Fruit fly (Drosophila melanogaster): ENCODE measurements around the gene CG10654.
A peak's percentile ranks its signal among the peaks of the same experiment; 100 is the strongest.

Gene CG10654

DNA sequence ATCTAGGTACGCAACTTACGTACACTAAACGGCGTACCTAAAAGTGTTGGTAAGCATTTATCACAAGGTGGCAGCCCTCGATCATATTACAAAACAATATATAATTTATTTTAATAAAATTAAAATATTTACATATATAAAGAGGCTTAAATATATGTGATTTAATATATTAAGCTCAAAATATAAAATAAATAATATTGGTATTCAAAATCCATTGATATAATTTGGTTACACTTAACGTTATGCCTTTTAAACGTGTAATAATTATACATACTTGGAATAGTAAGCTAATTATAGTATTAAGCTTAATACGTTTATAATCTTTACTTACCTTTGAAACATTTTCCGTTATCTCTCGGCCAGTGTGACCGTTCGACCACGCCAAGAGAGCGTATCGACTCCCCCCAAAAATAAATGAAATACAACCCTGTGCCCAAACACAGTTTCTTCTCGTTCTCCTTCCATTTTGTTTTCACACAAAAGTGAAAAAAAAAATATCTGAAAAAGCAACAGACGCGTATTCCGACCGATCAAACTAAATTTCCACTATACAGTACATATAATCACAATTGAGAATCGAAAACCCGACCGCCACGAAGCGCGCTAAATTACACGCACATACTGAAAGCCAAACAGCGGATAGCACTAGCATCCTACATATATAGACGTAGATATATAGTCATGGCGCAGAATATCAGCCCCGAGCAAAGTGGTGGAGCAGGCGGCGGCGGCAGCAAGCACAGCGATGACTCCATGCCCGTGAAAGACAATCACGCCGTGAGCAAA lies 3.6 kb downstream of the CG10654 start, which contains the start of the genes CG10646 and vih (continued):
- TF ChIP-seq usp (GFP tag; optimal IDR thresholded peaks at IDR 0.05) (no peak), HLH54F (GFP tag; optimal IDR thresholded peaks at IDR 0.05) (peak; percentile 30), hkb (optimal IDR thresholded peaks at IDR 0.05) (no peak), hkb (GFP tag; IDR thresholded peaks at IDR 0.05) (no peak), CG4730 (GFP tag; IDR thresholded peaks at IDR 0.05) (no peak), C15 (GFP tag; IDR thresholded peaks at IDR 0.05) (no peak), CG1792 (GFP tag; optimal IDR thresholded peaks at IDR 0.05) (no peak), vnd (GFP tag; IDR thresholded peaks at IDR 0.05; ENCODE audit: partially characterized antibody) (no peak), kni (GFP tag; optimal IDR thresholded peaks at IDR 0.05) (no peak), sd (tag; optimal IDR thresholded peaks at IDR 0.05) (no peak), tgo (GFP tag; IDR thresholded peaks at IDR 0.05) (no peak), MTF-1 (GFP tag; optimal IDR thresholded peaks at IDR 0.05; ENCODE audit: borderline replicate concordance) (no peak), cad (GFP tag; optimal IDR thresholded peaks at IDR 0.05) (no peak), Rfx (GFP tag; IDR thresholded peaks at IDR 0.05) (peak; percentile 53), YL-1 (GFP tag; optimal IDR thresholded peaks at IDR 0.05) (peak; percentile 88), CG18262 (tag; optimal IDR thresholded peaks at IDR 0.05) (peak; percentile 60), Fer1 (GFP tag; optimal IDR thresholded peaks at IDR 0.05) (peak; percentile 57), Adf1 (GFP tag; IDR thresholded peaks at IDR 0.05) (no peak), lov (optimal IDR thresholded peaks at IDR 0.05) (no peak), lov (GFP tag; IDR thresholded peaks at IDR 0.05) (0 out of 3 replicates have a peak, but pooled peaks have one; percentile 26), Hand (GFP tag; optimal IDR thresholded peaks at IDR 0.05) (no peak), ttk (GFP tag; IDR thresholded peaks at IDR 0.05) (no peak; the same call in 1 of the 2 replicates), CG18619 (GFP tag; optimal IDR thresholded peaks at IDR 0.05) (peak; percentile 21), dmrt11E (tag; optimal IDR thresholded peaks at IDR 0.05) (peak; percentile 56), eve (GFP tag; optimal IDR thresholded peaks at IDR 0.05) (no peak), vvl (GFP tag; IDR thresholded peaks at IDR 0.05) (peak; percentile 9; the same call in 1 of the 2 replicates), disco-r (GFP tag; optimal IDR thresholded peaks at IDR 0.05) (no peak), CG18011 (GFP tag; optimal IDR thresholded peaks at IDR 0.05) (no peak), CG7839 (tag; optimal IDR thresholded peaks at IDR 0.05) (peak; percentile 53), CG14710 (tag; optimal IDR thresholded peaks at IDR 0.05) (peak; percentile 82), CG17912 (GFP tag; optimal IDR thresholded peaks at IDR 0.05) (no peak), Atf-2 (GFP tag; optimal IDR thresholded peaks at IDR 0.05) (no peak), pros (GFP tag; optimal IDR thresholded peaks at IDR 0.05) (no peak), Optix (GFP tag; IDR thresholded peaks at IDR 0.05) (no peak), CG10209 (GFP tag; optimal IDR thresholded peaks at IDR 0.05) (peak; percentile 48), CG7271 (tag; optimal IDR thresholded peaks at IDR 0.05) (peak; percentile 51), CG7357 (GFP tag; IDR thresholded peaks at IDR 0.05) (no peak), grn (GFP tag; optimal IDR thresholded peaks at IDR 0.05) (no peak), btn (GFP tag; optimal IDR thresholded peaks at IDR 0.05) (no peak), abd-A (tag; optimal IDR thresholded peaks at IDR 0.05) (no peak), Side (GFP tag; optimal IDR thresholded peaks at IDR 0.05) (peak; percentile 33), zf30C (GFP tag; optimal IDR thresholded peaks at IDR 0.05) (peak; percentile 2), CG4820 (GFP tag; optimal IDR thresholded peaks at IDR 0.05) (peak; percentile 42), en (GFP tag; optimal IDR thresholded peaks at IDR 0.05) (no peak), CG15479 (GFP tag; optimal IDR thresholded peaks at IDR 0.05) (no peak), CG15601 (tag; optimal IDR thresholded peaks at IDR 0.05) (peak; percentile 21), wdn (GFP tag; IDR thresholded peaks at IDR 0.05) (no peak), az2 (GFP tag; optimal IDR thresholded peaks at IDR 0.05) (peak; percentile 54), Hr3 (GFP tag; optimal IDR thresholded peaks at IDR 0.05) (peak; percentile 62), CG2712 (tag; optimal IDR thresholded peaks at IDR 0.05) (peak; percentile 73), CG2199 (GFP tag; IDR thresholded peaks at IDR 0.05) (no peak)
